Worm (Caenorhabditis elegans) whole organism, midembryonic: Measurements from ENCODE around the gene nhr-196.

Source experiments
- T22C8.4 ChIP-seq: fragments of 200-800 bp; sonication (Bioruptor generic); IDR thresholded peaks from 2 replicates; pipeline ENCODE4 v1.3.6; 2022; ENCODE audit warnings: missing genetic modification characterization, missing compliant biosample characterization
- cog-1 ChIP-seq: sonication (generic microtip); optimal IDR thresholded peaks from 2 replicates; lab custom pipeline; 2016; ENCODE audit warnings: missing genetic modification characterization, missing compliant biosample characterization
- flt-1 ChIP-seq: fragments of 200-800 bp; sonication (Bioruptor generic); IDR thresholded peaks from 2 replicates; pipeline ENCODE4 v1.3.6; 2022; ENCODE audit warnings: missing genetic modification characterization, missing compliant biosample characterization
- klf-2 ChIP-seq: fragments of 200-800 bp; sonication (Bioruptor generic); conservative IDR thresholded peaks from 2 replicates; pipeline ENCODE4 v1.3.6; 2022; ENCODE audit warnings: missing genetic modification reagents, missing genetic modification characterization, missing compliant biosample characterization
- med-1 ChIP-seq: sonication (generic microtip); optimal IDR thresholded peaks from 2 replicates; lab custom pipeline; 2017; ENCODE audit warnings: missing genetic modification characterization, mild to moderate bottlenecking, missing compliant biosample characterization, antibody characterized with exemption, missing genetic modification reagents; ENCODE audit not compliant: insufficient read depth
- ref-1 ChIP-seq: fragments of 200-800 bp; sonication (Bioruptor generic); conservative IDR thresholded peaks from 2 replicates; pipeline ENCODE4 v1.3.6; 2022; ENCODE audit warnings: missing genetic modification reagents, missing genetic modification characterization, missing compliant biosample characterization
- tab-1 ChIP-seq: fragments of 200-800 bp; sonication (Bioruptor generic); IDR thresholded peaks from 2 replicates; pipeline ENCODE4 v1.3.6; 2022; ENCODE audit warnings: missing genetic modification characterization, missing compliant biosample characterization
- ztf-23 ChIP-seq: fragments of 200-800 bp; sonication (Bioruptor generic); IDR thresholded peaks from 2 replicates; pipeline ENCODE4 v1.3.6; 2022; ENCODE audit warnings: missing genetic modification reagents, missing genetic modification characterization, missing compliant biosample characterization
- ztf-29 ChIP-seq: fragments of 200-800 bp; sonication (Bioruptor generic); IDR thresholded peaks from 2 replicates; pipeline ENCODE4 v1.3.6; 2022; ENCODE audit warnings: missing genetic modification reagents, missing genetic modification characterization, missing compliant biosample characterization

DNA sequence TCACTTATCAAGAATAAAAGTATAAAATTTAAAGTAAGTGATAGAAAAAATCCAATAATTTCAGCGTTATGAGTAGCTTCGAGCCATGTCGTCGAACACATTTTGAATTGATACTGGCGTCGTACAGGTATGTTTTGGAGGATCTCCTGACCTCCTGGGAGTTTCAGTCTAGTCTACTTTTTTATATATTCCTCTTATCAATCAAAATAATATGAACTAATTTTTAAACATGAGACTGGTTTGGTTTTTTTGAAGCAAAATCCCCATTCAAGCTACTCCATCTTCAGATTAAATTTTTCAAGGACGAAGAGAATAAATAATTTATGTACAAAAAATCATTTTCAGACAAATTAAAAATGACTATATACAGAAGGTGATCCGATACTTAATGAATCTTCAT lies 26.4 kb downstream of the nhr-196 start, which contains the start of gene str-101:
- TF ChIP-seq ref-1 (GFP tag; lab: Robert Waterston, UW) (no peak), ztf-29 (no peak), med-1 (no peak), tab-1 (GFP tag; lab: Robert Waterston, UW) (no peak), flt-1 (no peak), klf-2 (GFP tag; lab: Robert Waterston, UW) (no peak), T22C8.4 (GFP tag; lab: Robert Waterston, UW) (no peak), ztf-23 (no peak), cog-1 (tag; lab: Kevin White, UChicago) (no peak)
